Worm (Caenorhabditis elegans) whole organism, mixed stage, embryonic: ENCODE measurements around the gene fbxb-7.

Experiments used
- ceh-43 ChIP-seq: fragments of 200-800 bp; sonication (Bioruptor generic); optimal IDR thresholded peaks from 2 replicates; lab custom pipeline; 2018; ENCODE audit warnings: mild to moderate bottlenecking, missing genetic modification characterization, moderate library complexity, missing compliant biosample characterization
- lin-13 ChIP-seq: fragments of 150-350 bp; optimal IDR thresholded peaks from 2 replicates; lab custom pipeline; 2014; ENCODE audit warnings: missing biosample characterization, missing genetic modification characterization
- lin-32 ChIP-seq: fragments of 200-800 bp; sonication (Bioruptor generic); optimal IDR thresholded peaks from 2 replicates; lab custom pipeline; 2018; ENCODE audit warnings: mild to moderate bottlenecking, missing genetic modification characterization, missing compliant biosample characterization
- snpc-4 ChIP-seq: fragments of 150-350 bp; optimal IDR thresholded peaks from 2 replicates; lab custom pipeline; 2014; ENCODE audit warnings: missing biosample characterization, missing genetic modification characterization
- unc-62 ChIP-seq: fragments of 150-350 bp; optimal IDR thresholded peaks from 2 replicates; lab custom pipeline; 2014; ENCODE audit warnings: missing biosample characterization, missing genetic modification reagents, missing genetic modification characterization

- no peak for TF ChIP-seq lin-13 (tag; lab: Kevin White, UChicago)
- TF ChIP-seq lin-32 (GFP tag; lab: Kevin White, UChicago), result no peak
- TF ChIP-seq ceh-43 (GFP tag; lab: Kevin White, UChicago), result no peak
- no peak for TF ChIP-seq snpc-4
- TF ChIP-seq unc-62 (GFP tag; lab: Kevin White, UChicago), result no peak
Measured at ce11 chrV:17344876-17345275, 32.3 kb upstream of the fbxb-7 start, which contains the start of the genes fbxa-188 and fbxa-189.
